Worm (Caenorhabditis elegans): ENCODE results near the gene srw-60.

The srw-60 gene

DNA sequence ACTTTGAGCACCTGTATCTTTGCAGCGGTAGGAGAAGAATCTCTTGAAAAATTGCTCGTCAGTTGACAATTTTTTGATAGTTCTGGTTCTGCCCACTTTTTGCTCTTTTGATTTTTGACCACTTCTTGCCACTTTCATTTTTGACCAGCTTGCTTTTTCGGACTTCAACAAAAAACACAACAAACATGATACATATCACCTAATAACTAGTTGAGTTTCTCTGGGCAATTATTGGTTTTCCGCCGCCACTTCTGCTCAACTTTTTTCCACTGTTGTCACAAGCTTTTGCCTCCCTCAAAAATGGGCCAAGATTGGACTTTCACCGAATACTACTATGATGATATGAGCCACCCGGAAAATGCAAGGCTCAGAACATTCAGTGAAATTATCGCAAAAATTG, at the start of gene srw-60:
TSS of gene srw-60 (plus strand) at position 301 of the 400 bp plus-strand sequence.
- no peak for TF ChIP-seq unc-62 (GFP tag; optimal IDR thresholded peaks at IDR 0.05)

DNA sequence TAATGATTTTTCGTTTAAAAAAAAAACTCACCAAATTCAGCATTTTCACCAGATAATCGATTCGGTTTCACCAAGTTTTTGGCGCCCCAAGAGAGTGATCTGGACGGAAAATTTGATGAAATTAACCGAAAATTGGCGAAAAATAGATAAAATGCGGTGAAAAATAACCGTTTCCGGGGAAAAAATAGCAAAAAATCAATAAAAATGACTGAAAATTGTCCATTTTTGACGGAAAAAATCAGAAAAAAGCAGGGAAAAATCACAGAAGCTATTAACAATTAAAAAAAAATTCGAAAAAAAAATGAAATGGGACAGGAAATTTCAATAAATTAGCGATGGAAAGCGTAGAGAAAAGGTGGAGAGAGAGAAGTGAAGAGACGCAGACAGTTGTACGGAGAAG, 44.9 kb upstream of the srw-60 start, which contains the start of gene ubc-15:
TSS of gene ubc-15 (minus strand) at position 101 of the 400 bp plus-strand sequence.
- TF ChIP-seq unc-62 (GFP tag; optimal IDR thresholded peaks at IDR 0.05) = no peak

ce11 chrII:2919074-2919857, 39.1 kb upstream of the srw-60 start, which contains the start of the genes ncap-1 and Y110A2AR.1:
TSS of gene ncap-1 (minus strand) at chrII:2919314.
TSS of gene Y110A2AR.1 (plus strand) at chrII:2919710.
- no peak for TF ChIP-seq unc-62 (GFP tag; optimal IDR thresholded peaks at IDR 0.05)

- TF ChIP-seq unc-62 (GFP tag; optimal IDR thresholded peaks at IDR 0.05) = no peak
Measured at ce11 chrII:2920234-2920633, 38.2 kb upstream of the srw-60 start.

- TF ChIP-seq unc-62 (GFP tag; optimal IDR thresholded peaks at IDR 0.05) = no peak
Measured at ce11 chrII:2920817-2921458, 37.5 kb upstream of the srw-60 start.

DNA sequence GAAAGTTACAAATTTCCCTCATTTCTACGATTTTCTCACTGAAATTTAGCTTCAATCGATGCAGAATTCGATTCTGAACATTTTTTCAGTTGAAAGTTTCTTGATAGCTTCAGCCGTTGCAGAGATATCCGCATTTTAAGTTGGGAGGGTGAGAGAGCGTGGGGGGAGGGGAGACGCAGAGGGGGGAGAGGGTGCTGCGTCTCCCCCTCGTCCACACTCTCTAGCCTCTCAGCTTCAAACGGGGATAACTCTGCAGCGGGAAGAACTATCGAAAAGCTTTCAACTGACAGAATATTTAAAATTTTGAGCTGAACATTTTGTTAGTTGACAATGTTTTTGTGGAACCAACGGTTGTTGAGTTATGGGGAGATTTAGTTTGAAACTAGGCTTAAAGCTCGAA, 36.5 kb upstream of the srw-60 start:
- TF ChIP-seq unc-62 (GFP tag; optimal IDR thresholded peaks at IDR 0.05) = no peak

ce11 chrII:2922359-2922758, 36.0 kb upstream of the srw-60 start:
- TF ChIP-seq unc-62 (GFP tag; optimal IDR thresholded peaks at IDR 0.05) = no peak

DNA sequence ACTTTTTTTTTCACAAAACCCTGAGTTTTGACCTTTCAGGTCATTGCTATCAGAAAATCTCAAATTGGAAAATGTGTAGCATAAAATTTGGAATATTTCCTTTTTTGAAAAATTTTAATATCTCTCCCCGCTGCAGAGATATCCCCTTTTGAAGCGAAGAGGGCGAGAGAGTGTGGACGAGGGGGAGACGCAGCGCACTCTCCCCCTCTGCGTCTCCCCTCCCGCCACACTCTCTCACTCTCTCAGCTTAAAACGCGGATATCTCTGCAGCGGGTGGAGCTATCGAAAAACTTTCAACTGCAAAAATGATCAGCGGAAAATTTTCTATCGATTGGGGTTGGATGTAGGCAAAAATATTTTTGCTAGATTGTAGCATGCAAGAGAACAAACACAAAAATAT, 35.6 kb upstream of the srw-60 start:
- TF ChIP-seq unc-62 (GFP tag; optimal IDR thresholded peaks at IDR 0.05) = no peak

ce11 chrII:2923617-2924016, 34.8 kb upstream of the srw-60 start, which contains the start of gene ZK355.2:
TSS of gene ZK355.2 (plus strand) at chrII:2923917.
- no peak for TF ChIP-seq unc-62 (GFP tag; optimal IDR thresholded peaks at IDR 0.05)

- TF ChIP-seq unc-62 (GFP tag; optimal IDR thresholded peaks at IDR 0.05) = no peak
Measured at ce11 chrII:2925032-2925431, 33.4 kb upstream of the srw-60 start.

DNA sequence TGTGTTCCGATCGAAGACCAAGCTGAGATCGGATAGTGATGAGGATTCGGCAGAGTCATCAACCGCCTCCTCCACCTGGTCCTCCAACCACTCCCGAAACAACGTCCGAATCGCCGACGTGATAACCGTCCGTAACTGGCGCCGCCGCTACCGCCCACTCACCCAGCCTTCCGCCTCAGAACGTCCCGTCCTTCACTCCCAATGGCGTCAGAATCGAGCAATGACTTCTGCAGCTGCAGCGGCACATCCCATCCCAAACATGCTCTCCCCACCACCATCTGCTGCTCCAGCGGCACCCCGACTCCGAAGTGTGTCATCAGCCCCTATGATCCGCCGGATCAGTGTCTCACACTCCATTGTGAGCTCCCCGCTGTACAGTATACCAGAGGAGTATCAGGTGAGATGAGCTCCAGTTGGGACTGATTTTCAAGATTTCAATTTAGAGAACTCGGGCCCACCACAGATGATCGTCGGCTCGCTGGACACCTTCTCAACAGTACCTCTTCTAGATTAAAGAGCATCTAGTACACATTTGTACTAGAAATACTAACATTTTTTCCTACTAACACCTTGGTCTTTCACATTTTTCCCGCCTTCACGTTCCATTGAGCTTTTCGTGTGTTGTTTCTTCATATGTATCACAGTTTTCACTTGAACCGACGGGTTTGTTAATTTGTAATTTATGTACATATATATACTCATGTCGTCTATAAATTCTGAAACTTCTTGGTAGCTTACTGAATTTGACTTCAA, 32.4 kb upstream of the srw-60 start:
- TF ChIP-seq unc-62 (GFP tag; optimal IDR thresholded peaks at IDR 0.05) = no peak

ce11 chrII:2927533-2927932, 30.9 kb upstream of the srw-60 start, which contains the start of the genes ZK355.3 and ZK355.8:
TSS of gene ZK355.3 (minus strand) at chrII:2927633.
TSS of gene ZK355.8 (plus strand) at chrII:2927804.
- no peak for TF ChIP-seq unc-62 (GFP tag; optimal IDR thresholded peaks at IDR 0.05)

ce11 chrII:2929846-2930245, 28.6 kb upstream of the srw-60 start:
- no peak for TF ChIP-seq unc-62 (GFP tag; optimal IDR thresholded peaks at IDR 0.05)

DNA sequence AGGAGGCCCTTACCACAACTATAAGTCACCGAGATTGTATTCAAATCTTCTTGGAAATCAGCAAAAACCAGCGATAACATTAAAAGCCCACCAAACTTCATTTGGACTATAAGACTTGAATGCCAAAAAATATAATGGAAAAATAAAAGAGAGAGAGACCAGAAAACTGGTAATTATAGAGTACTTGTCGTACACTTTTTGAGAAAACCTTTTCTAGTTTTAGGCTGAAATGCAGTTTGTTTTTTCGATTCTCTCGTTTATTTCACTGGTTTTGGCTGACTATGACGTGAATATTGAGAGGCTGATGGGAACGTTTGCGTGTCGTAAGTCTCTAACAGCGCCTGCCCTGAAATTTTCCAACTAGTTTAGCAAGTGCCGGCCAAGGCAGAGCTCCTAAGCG, 27.9 kb upstream of the srw-60 start, which contains the start of the genes irld-64 and irld-63:
TSS of gene irld-64 (minus strand) at position 101 of the 400 bp plus-strand sequence.
TSS of gene irld-63 (plus strand) at position 230 of the 400 bp plus-strand sequence.
- no peak for TF ChIP-seq unc-62 (GFP tag; optimal IDR thresholded peaks at IDR 0.05)

- no peak for TF ChIP-seq unc-62 (GFP tag; optimal IDR thresholded peaks at IDR 0.05)
Measured at ce11 chrII:2931564-2931963, 26.8 kb upstream of the srw-60 start.

- no peak for TF ChIP-seq unc-62 (GFP tag; optimal IDR thresholded peaks at IDR 0.05)
Measured at ce11 chrII:2934354-2934753, 24.1 kb upstream of the srw-60 start, which contains the start of gene irld-67. TSS of gene irld-67 (minus strand) at chrII:2934454.

Measured in whole organism, dauer.